Worm (Caenorhabditis elegans): ENCODE measurements around the gene aptf-3.

aptf-3 gene

ce11 chrII:8593840-8594625 is at the start of gene aptf-3:
Gene aptf-3 (plus strand): TSS chrII:8594190.
- no peak for TF ChIP-seq unc-62 (GFP tag; optimal IDR thresholded peaks at IDR 0.05)

- TF ChIP-seq unc-62 (GFP tag; optimal IDR thresholded peaks at IDR 0.05): no peak
Measured at ce11 chrII:8545315-8545714, 48.7 kb upstream of the aptf-3 start, which contains the start of gene decr-1.2. Gene decr-1.2 (plus strand): TSS chrII:8545615.

- no peak for TF ChIP-seq unc-62 (GFP tag; optimal IDR thresholded peaks at IDR 0.05)
Measured at ce11 chrII:8546975-8547374, 47.0 kb upstream of the aptf-3 start.

ce11 chrII:8551100-8551499 is 42.9 kb upstream of the aptf-3 start:
- TF ChIP-seq unc-62 (GFP tag; optimal IDR thresholded peaks at IDR 0.05): no peak

- TF ChIP-seq unc-62 (GFP tag; optimal IDR thresholded peaks at IDR 0.05): no peak
Measured at ce11 chrII:8554568-8554967, 39.4 kb upstream of the aptf-3 start.

ce11 chrII:8556166-8556565 is 37.8 kb upstream of the aptf-3 start, which contains the start of gene glb-27:
Gene glb-27 (minus strand): TSS chrII:8556266.
- no peak for TF ChIP-seq unc-62 (GFP tag; optimal IDR thresholded peaks at IDR 0.05)

- no peak for TF ChIP-seq unc-62 (GFP tag; optimal IDR thresholded peaks at IDR 0.05)
Measured at ce11 chrII:8559188-8559587, 34.8 kb upstream of the aptf-3 start.

ce11 chrII:8561227-8561626 is 32.8 kb upstream of the aptf-3 start, which contains the start of gene iff-2:
Gene iff-2 (minus strand): TSS chrII:8561367.
- TF ChIP-seq unc-62 (GFP tag; optimal IDR thresholded peaks at IDR 0.05): no peak

- no peak for TF ChIP-seq unc-62 (GFP tag; optimal IDR thresholded peaks at IDR 0.05)
Measured at ce11 chrII:8562002-8562401, 32.0 kb upstream of the aptf-3 start, which contains the start of gene F54C9.14. Gene F54C9.14 (plus strand): TSS chrII:8562302.

- no peak for TF ChIP-seq unc-62 (GFP tag; optimal IDR thresholded peaks at IDR 0.05)
Measured at ce11 chrII:8566039-8566438, 28.0 kb upstream of the aptf-3 start, which contains the start of gene stc-1. Gene stc-1 (minus strand): TSS chrII:8566139.

- TF ChIP-seq unc-62 (GFP tag; optimal IDR thresholded peaks at IDR 0.05): no peak
Measured at ce11 chrII:8566806-8567266, 27.2 kb upstream of the aptf-3 start, which contains the start of gene F54C9.3. Gene F54C9.3 (minus strand): TSS chrII:8566856.

ce11 chrII:8568234-8568969 is 25.6 kb upstream of the aptf-3 start:
- TF ChIP-seq unc-62 (GFP tag; optimal IDR thresholded peaks at IDR 0.05): no peak

ce11 chrII:8569038-8569977 is 24.7 kb upstream of the aptf-3 start, which contains the start of the genes col-38 and rpl-5:
Gene col-38 (minus strand): TSS chrII:8569088.
Gene rpl-5 (plus strand): TSS chrII:8569927.
- TF ChIP-seq unc-62 (GFP tag; optimal IDR thresholded peaks at IDR 0.05): no peak

- TF ChIP-seq unc-62 (GFP tag; optimal IDR thresholded peaks at IDR 0.05): no peak
Measured at ce11 chrII:8570977-8571376, 23.0 kb upstream of the aptf-3 start, which contains the start of gene bcs-1. Gene bcs-1 (plus strand): TSS chrII:8571085.

ce11 chrII:8573044-8573443 is 20.9 kb upstream of the aptf-3 start, which contains the start of gene F54C9.7:
Gene F54C9.7 (plus strand): TSS chrII:8573344.
- no peak for TF ChIP-seq unc-62 (GFP tag; optimal IDR thresholded peaks at IDR 0.05)

All from whole organism, dauer.